Fruit fly (Drosophila melanogaster): ENCODE data around the gene RpS21.

DNA sequence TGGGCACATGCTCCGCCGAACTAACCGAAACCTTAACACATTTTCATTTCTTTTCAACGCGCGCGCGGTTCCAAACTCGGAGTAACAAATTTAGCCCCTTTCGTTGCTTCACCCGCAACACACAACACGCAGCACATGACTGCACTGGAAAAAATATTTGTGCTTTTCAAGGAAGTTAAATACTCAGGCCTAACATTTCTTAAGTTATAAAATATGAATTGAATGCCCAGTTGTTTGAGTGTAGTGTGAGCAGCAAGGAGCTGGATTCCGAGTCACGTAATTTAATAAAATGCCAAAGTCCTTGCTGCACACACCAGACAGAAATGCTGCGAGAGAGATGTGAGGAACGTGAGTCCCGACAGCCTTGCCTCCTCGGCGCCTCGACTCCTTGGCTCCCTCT lies 45.6 kb downstream of the RpS21 start:
- no peak for TF ChIP-seq CG6276 (GFP tag; optimal IDR thresholded peaks at IDR 0.05)
- TF ChIP-seq ss (GFP tag; optimal IDR thresholded peaks at IDR 0.05), result no peak
- TF ChIP-seq Sox102F (GFP tag; optimal IDR thresholded peaks at IDR 0.05), result no peak
- no peak for TF ChIP-seq OdsH (GFP tag; optimal IDR thresholded peaks at IDR 0.05)
- no peak for TF ChIP-seq dac (GFP tag; optimal IDR thresholded peaks at IDR 0.05)
- TF ChIP-seq Lpt (GFP tag; optimal IDR thresholded peaks at IDR 0.05), result no peak
- no peak for TF ChIP-seq CG10631 (GFP tag; optimal IDR thresholded peaks at IDR 0.05)
- TF ChIP-seq Ets96B (tag; optimal IDR thresholded peaks at IDR 0.05), result no peak
- TF ChIP-seq fkh (GFP tag; optimal IDR thresholded peaks at IDR 0.05), result no peak
- TF ChIP-seq topi (GFP tag; optimal IDR thresholded peaks at IDR 0.05), result no peak

All from whole organism, prepupa.